Worm (Caenorhabditis elegans) whole organism, mixed stage, embryonic: Measurements from ENCODE around the gene inos-1.

ENCODE experiments used
- M03D4.4 ChIP-seq: sonication (generic microtip); optimal IDR thresholded peaks from 2 replicates; lab custom pipeline; 2017; ENCODE audit warnings: mild to moderate bottlenecking, missing genetic modification characterization, missing compliant biosample characterization
- bed-3 ChIP-seq: fragments of 200-800 bp; sonication (Bioruptor generic); optimal IDR thresholded peaks from 3 replicates; lab custom pipeline; 2018; ENCODE audit warnings: mild to moderate bottlenecking, missing genetic modification characterization, moderate library complexity, missing compliant biosample characterization
- blmp-1 ChIP-seq: fragments of 150-350 bp; optimal IDR thresholded peaks from 2 replicates; lab custom pipeline; 2014; ENCODE audit warnings: missing biosample characterization, missing genetic modification characterization
- ceh-39 ChIP-seq: fragments of 150-350 bp; optimal IDR thresholded peaks from 2 replicates; lab custom pipeline; 2014; ENCODE audit warnings: missing biosample characterization, missing genetic modification characterization
- ceh-43 ChIP-seq: fragments of 200-800 bp; sonication (Bioruptor generic); optimal IDR thresholded peaks from 2 replicates; lab custom pipeline; 2018; ENCODE audit warnings: mild to moderate bottlenecking, missing genetic modification characterization, moderate library complexity, missing compliant biosample characterization
- ceh-83 ChIP-seq: fragments of 200-800 bp; sonication (Bioruptor generic); optimal IDR thresholded peaks from 2 replicates; lab custom pipeline; 2018; ENCODE audit warnings: mild to moderate bottlenecking, missing genetic modification characterization, missing compliant biosample characterization
- ces-1 ChIP-seq: fragments of 150-350 bp; optimal IDR thresholded peaks from 2 replicates; lab custom pipeline; 2014; ENCODE audit warnings: missing biosample characterization, missing genetic modification reagents, missing genetic modification characterization
- cnd-1 ChIP-seq: fragments of 200-800 bp; sonication (Bioruptor generic); optimal IDR thresholded peaks from 2 replicates; lab custom pipeline; 2018; ENCODE audit warnings: mild to moderate bottlenecking, missing genetic modification characterization, missing compliant biosample characterization
- drap-1 ChIP-seq: fragments of 200-800 bp; sonication (Bioruptor generic); optimal IDR thresholded peaks from 3 replicates; lab custom pipeline; 2018; ENCODE audit warnings: mild to moderate bottlenecking, missing genetic modification characterization, missing compliant biosample characterization
- elt-1 ChIP-seq: sonication (generic microtip); optimal IDR thresholded peaks from 2 replicates; lab custom pipeline; 2017; ENCODE audit warnings: missing genetic modification characterization, mild to moderate bottlenecking, missing compliant biosample characterization, antibody characterized with exemption, moderate library complexity, borderline replicate concordance; ENCODE audit not compliant: insufficient read depth
- elt-3 ChIP-seq: fragments of 150-350 bp; optimal IDR thresholded peaks from 2 replicates; lab custom pipeline; 2014; ENCODE audit warnings: missing biosample characterization, missing genetic modification characterization
- flh-1 ChIP-seq: fragments of 200-800 bp; sonication (Bioruptor generic); optimal IDR thresholded peaks from 2 replicates; lab custom pipeline; 2018; ENCODE audit warnings: mild to moderate bottlenecking, missing genetic modification characterization, moderate library complexity, missing compliant biosample characterization
- ham-2 ChIP-seq: fragments of 200-800 bp; sonication (Bioruptor generic); optimal IDR thresholded peaks from 2 replicates; lab custom pipeline; 2018; ENCODE audit warnings: mild to moderate bottlenecking, missing genetic modification characterization, missing compliant biosample characterization
- hlh-1 ChIP-seq: fragments of 150-350 bp; optimal IDR thresholded peaks from 2 replicates; lab custom pipeline; 2014; ENCODE audit warnings: missing biosample characterization, missing genetic modification reagents, missing genetic modification characterization
- lin-13 ChIP-seq: fragments of 150-350 bp; optimal IDR thresholded peaks from 2 replicates; lab custom pipeline; 2014; ENCODE audit warnings: missing biosample characterization, missing genetic modification characterization
- lin-32 ChIP-seq: fragments of 200-800 bp; sonication (Bioruptor generic); optimal IDR thresholded peaks from 2 replicates; lab custom pipeline; 2018; ENCODE audit warnings: mild to moderate bottlenecking, missing genetic modification characterization, missing compliant biosample characterization
- lsy-2 ChIP-seq: fragments of 150-350 bp; optimal IDR thresholded peaks from 2 replicates; lab custom pipeline; 2014; ENCODE audit warnings: missing biosample characterization, missing genetic modification characterization
- mab-5 ChIP-seq: fragments of 150-350 bp; optimal IDR thresholded peaks from 2 replicates; lab custom pipeline; 2014; ENCODE audit warnings: missing biosample characterization, missing genetic modification characterization
- mep-1 ChIP-seq: fragments of 150-350 bp; optimal IDR thresholded peaks from 2 replicates; lab custom pipeline; 2017; ENCODE audit warnings: missing biosample characterization, missing genetic modification reagents, missing genetic modification characterization, inconsistent platforms
- mls-2 ChIP-seq: sonication (generic microtip); optimal IDR thresholded peaks from 2 replicates; lab custom pipeline; 2016; ENCODE audit warnings: mild to moderate bottlenecking, missing genetic modification characterization, moderate library complexity, missing compliant biosample characterization
- nhr-12 ChIP-seq: fragments of 150-350 bp; optimal IDR thresholded peaks from 2 replicates; lab custom pipeline; 2014; ENCODE audit warnings: missing biosample characterization, missing genetic modification characterization
- nhr-2 ChIP-seq: fragments of 150-350 bp; optimal IDR thresholded peaks from 2 replicates; lab custom pipeline; 2014; ENCODE audit warnings: missing biosample characterization, missing genetic modification characterization
- nhr-237 ChIP-seq: fragments of 150-350 bp; optimal IDR thresholded peaks from 2 replicates; lab custom pipeline; 2014; ENCODE audit warnings: missing biosample characterization, missing genetic modification characterization
- nhr-28 ChIP-seq: fragments of 150-350 bp; optimal IDR thresholded peaks from 2 replicates; lab custom pipeline; 2014; ENCODE audit warnings: missing biosample characterization, missing genetic modification characterization
- nhr-76 ChIP-seq: sonication (generic microtip); optimal IDR thresholded peaks from 2 replicates; lab custom pipeline; 2017; ENCODE audit warnings: missing biosample characterization, missing genetic modification characterization
- snpc-4 ChIP-seq: fragments of 150-350 bp; optimal IDR thresholded peaks from 2 replicates; lab custom pipeline; 2014; ENCODE audit warnings: missing biosample characterization, missing genetic modification characterization
- sptf-1 ChIP-seq: sonication (generic microtip); optimal IDR thresholded peaks from 2 replicates; lab custom pipeline; 2017; ENCODE audit warnings: mild to moderate bottlenecking, missing genetic modification characterization, moderate library complexity, missing compliant biosample characterization
- tbx-8 ChIP-seq: fragments of 200-800 bp; sonication (Bioruptor generic); optimal IDR thresholded peaks from 2 replicates; lab custom pipeline; 2018; ENCODE audit warnings: mild to moderate bottlenecking, missing genetic modification characterization, moderate library complexity, missing compliant biosample characterization
- unc-120 ChIP-seq: sonication (generic microtip); optimal IDR thresholded peaks from 2 replicates; lab custom pipeline; 2017; ENCODE audit warnings: missing genetic modification characterization, missing compliant biosample characterization; ENCODE audit not compliant: poor library complexity, severe bottlenecking
- unc-62 ChIP-seq: fragments of 150-350 bp; optimal IDR thresholded peaks from 2 replicates; lab custom pipeline; 2014; ENCODE audit warnings: missing biosample characterization, missing genetic modification reagents, missing genetic modification characterization
- zip-8 ChIP-seq: fragments of 150-350 bp; optimal IDR thresholded peaks from 2 replicates; lab custom pipeline; 2014; ENCODE audit warnings: missing biosample characterization, missing genetic modification characterization
- ztf-11 ChIP-seq: fragments of 150-350 bp; optimal IDR thresholded peaks from 2 replicates; lab custom pipeline; 2014; ENCODE audit warnings: missing biosample characterization, missing genetic modification characterization

inos-1 gene

ce11 chrII:11721604-11722003 lies 21.5 kb upstream of the inos-1 start:
- no peak for TF ChIP-seq cnd-1 (tag; lab: Kevin White, UChicago)
- TF ChIP-seq flh-1 (GFP tag; lab: Kevin White, UChicago) = no peak
- TF ChIP-seq unc-120 = no peak
- TF ChIP-seq blmp-1 (tag; lab: Kevin White, UChicago) = no peak
- TF ChIP-seq mls-2 = no peak
- no peak for TF ChIP-seq ceh-39 (tag; lab: Kevin White, UChicago)
- TF ChIP-seq, all 35 proteins: peak for 0

- no peak for TF ChIP-seq ces-1 (GFP tag; lab: Kevin White, UChicago)
- no peak for TF ChIP-seq ceh-43 (GFP tag; lab: Kevin White, UChicago)
- TF ChIP-seq lsy-2 (tag; lab: Kevin White, UChicago) = no peak
- no peak for TF ChIP-seq ceh-83 (GFP tag; lab: Kevin White, UChicago)
- TF ChIP-seq drap-1 (GFP tag; lab: Kevin White, UChicago) = no peak
- TF ChIP-seq sptf-1 (tag; lab: Kevin White, UChicago) = no peak
- TF ChIP-seq unc-62 (GFP tag; lab: Kevin White, UChicago) = no peak
Observed at ce11 chrII:11720819-11721218, 20.7 kb upstream of the inos-1 start.

ce11 chrII:11720102-11720501 lies 20.0 kb upstream of the inos-1 start, which contains the start of gene F13D12.3:
Gene F13D12.3 (plus strand): TSS chrII:11720402.
- TF ChIP-seq ztf-11 (tag; lab: Kevin White, UChicago) = no peak
- no peak for TF ChIP-seq M03D4.4
- no peak for TF ChIP-seq ces-1 (GFP tag; lab: Kevin White, UChicago)
- TF ChIP-seq sptf-1 (tag; lab: Kevin White, UChicago) = no peak
- no peak for TF ChIP-seq bed-3 (GFP tag; lab: Kevin White, UChicago)
- TF ChIP-seq unc-120 = no peak
- TF ChIP-seq ceh-43 (GFP tag; lab: Kevin White, UChicago) = no peak
- no peak for TF ChIP-seq flh-1 (GFP tag; lab: Kevin White, UChicago)

ce11 chrII:11719533-11719932 lies 19.4 kb upstream of the inos-1 start:
- TF ChIP-seq nhr-12 (no peak), elt-1 (tag; lab: Kevin White, UChicago) (no peak), sptf-1 (tag; lab: Kevin White, UChicago) (no peak), zip-8 (tag; lab: Kevin White, UChicago) (no peak), ham-2 (GFP tag; lab: Kevin White, UChicago) (no peak), mab-5 (tag; lab: Kevin White, UChicago) (no peak), bed-3 (GFP tag; lab: Kevin White, UChicago) (no peak), snpc-4 (tag; lab: Kevin White, UChicago) (no peak), lin-32 (no peak), ceh-43 (GFP tag; lab: Kevin White, UChicago) (no peak), nhr-76 (tag; lab: Kevin White, UChicago) (no peak), nhr-2 (tag; lab: Kevin White, UChicago) (no peak), unc-120 (no peak), hlh-1 (tag; lab: Kevin White, UChicago) (no peak), nhr-237 (tag; lab: Kevin White, UChicago) (no peak), tbx-8 (GFP tag; lab: Kevin White, UChicago) (no peak), M03D4.4 (no peak), flh-1 (GFP tag; lab: Kevin White, UChicago) (no peak), drap-1 (GFP tag; lab: Kevin White, UChicago) (no peak), elt-3 (tag; lab: Kevin White, UChicago) (no peak)
- TF ChIP-seq, all 35 proteins: peak for 0

ce11 chrII:11714728-11715127 lies 14.6 kb upstream of the inos-1 start:
- no peak for TF ChIP-seq elt-1 (tag; lab: Kevin White, UChicago)
- TF ChIP-seq elt-3 (tag; lab: Kevin White, UChicago) = no peak
- no peak for TF ChIP-seq cnd-1 (tag; lab: Kevin White, UChicago)
- no peak for TF ChIP-seq ceh-83 (GFP tag; lab: Kevin White, UChicago)
- no peak for TF ChIP-seq nhr-28 (tag; lab: Kevin White, UChicago)
- TF ChIP-seq sptf-1 (tag; lab: Kevin White, UChicago) = no peak
- no peak for TF ChIP-seq lsy-2 (tag; lab: Kevin White, UChicago)
- TF ChIP-seq ces-1 (GFP tag; lab: Kevin White, UChicago) = no peak
- TF ChIP-seq snpc-4 (tag; lab: Kevin White, UChicago) = no peak
- TF ChIP-seq lin-13 (tag; lab: Kevin White, UChicago) = no peak
- TF ChIP-seq mls-2 = no peak
- TF ChIP-seq lin-32 = no peak
- no peak for TF ChIP-seq unc-120
- TF ChIP-seq M03D4.4 = no peak
- no peak for TF ChIP-seq zip-8 (tag; lab: Kevin White, UChicago)
- no peak for TF ChIP-seq mep-1 (tag; lab: Kevin White, UChicago)
